Worm (Caenorhabditis elegans): ENCODE data around the gene srj-53.

DNA sequence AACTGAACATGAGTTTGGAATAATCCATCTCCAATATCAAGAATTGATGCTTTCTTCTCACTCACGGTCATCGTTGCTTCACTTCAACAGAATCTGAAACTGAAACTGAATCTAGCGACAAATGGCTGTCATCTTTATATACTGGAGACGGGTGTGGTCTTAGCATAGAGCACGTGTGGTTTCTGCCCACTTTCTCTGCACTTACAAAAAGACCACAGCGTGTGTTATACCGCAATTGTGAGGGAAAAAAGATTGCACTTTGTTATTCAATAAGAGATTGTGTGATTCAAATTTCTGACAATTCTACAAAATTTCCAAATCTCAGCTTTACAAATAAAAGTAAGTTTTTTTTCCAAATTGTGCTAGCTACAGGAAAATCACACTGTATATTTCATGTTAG, 48.4 kb downstream of the srj-53 start, which contains the start of gene F48G7.12:
- no peak for TF ChIP-seq nhr-76 (tag; optimal IDR thresholded peaks at IDR 0.05)
- TF ChIP-seq unc-39 (tag; optimal IDR thresholded peaks at IDR 0.05) = no peak
- TF ChIP-seq snpc-4 (tag; optimal IDR thresholded peaks at IDR 0.05) = no peak
- no peak for TF ChIP-seq nhr-28 (tag; optimal IDR thresholded peaks at IDR 0.05)

Data from whole organism, mixed stage, embryonic.